Worm (Caenorhabditis elegans): ENCODE results near the gene W03B1.5.
A peak's percentile ranks its signal among the peaks of the same experiment; 100 is the strongest.

W03B1.5 gene

ce11 chrIV:4400350-4401326, 52.4 kb downstream of the W03B1.5 start, which contains the start of gene Y24D9A.6 (continued):
- TF ChIP-seq ceh-40 (GFP tag; IDR thresholded peaks at IDR 0.05) = no peak
- TF ChIP-seq ceh-100 (GFP tag; IDR thresholded peaks at IDR 0.05) = no peak
- no peak for TF ChIP-seq attf-6 (GFP tag; IDR thresholded peaks at IDR 0.05)
- TF ChIP-seq B0261.1 (tag; optimal IDR thresholded peaks at IDR 0.05) = no peak
- no peak for TF ChIP-seq attf-5 (GFP tag; optimal IDR thresholded peaks at IDR 0.05)
- TF ChIP-seq Y53G8AR.9 (GFP tag; conservative IDR thresholded peaks at IDR 0.05) = 0 out of 2 replicates have a peak, but pooled peaks have one; percentile 31
- peak; percentile 84 for TF ChIP-seq somi-1 (GFP tag; optimal IDR thresholded peaks at IDR 0.05)
- peak in 1 of 3 experiments; percentile 19 for TF ChIP-seq lin-35 (GFP tag; optimal IDR thresholded peaks at IDR 0.05)
- peak; percentile 33; the same call in 1 of the 2 replicates for TF ChIP-seq egrh-3 (GFP tag; IDR thresholded peaks at IDR 0.05)
- no peak for TF ChIP-seq nhr-90 (tag; optimal IDR thresholded peaks at IDR 0.05)
- peak; percentile 63 for TF ChIP-seq hmg-1.2 (GFP tag; IDR thresholded peaks at IDR 0.05)
- no peak for TF ChIP-seq zim-3 (tag; optimal IDR thresholded peaks at IDR 0.05)
- TF ChIP-seq ztf-22 (GFP tag; optimal IDR thresholded peaks at IDR 0.05) = no peak
- no peak for TF ChIP-seq egl-18 (GFP tag; IDR thresholded peaks at IDR 0.05)
- TF ChIP-seq rpc-1 (optimal IDR thresholded peaks at IDR 0.05) = no peak
- no peak for TF ChIP-seq rpc-1 (tag; optimal IDR thresholded peaks at IDR 0.05)
- TF ChIP-seq aptf-2 (GFP tag; conservative IDR thresholded peaks at IDR 0.05) = no peak
- TF ChIP-seq nhr-27 (tag; optimal IDR thresholded peaks at IDR 0.05) = no peak
- no peak for TF ChIP-seq lsl-1 (GFP tag; optimal IDR thresholded peaks at IDR 0.05)
- no peak for TF ChIP-seq mxl-1 (tag; optimal IDR thresholded peaks at IDR 0.05)
- no peak for TF ChIP-seq F52B5.7 (tag; optimal IDR thresholded peaks at IDR 0.05)
- no peak for TF ChIP-seq sdz-38 (tag; optimal IDR thresholded peaks at IDR 0.05)
- TF ChIP-seq F23B12.7 (tag; optimal IDR thresholded peaks at IDR 0.05; ENCODE audit: insufficient read depth) = no peak
- no peak for TF ChIP-seq ztf-25 (GFP tag; IDR thresholded peaks at IDR 0.05)
- TF ChIP-seq pbrm-1 (GFP tag; IDR thresholded peaks at IDR 0.05) = 0 out of 2 replicates have a peak, but pooled peaks have one; percentile 30
- peak; percentile 91 for TF ChIP-seq ztf-26 (tag; optimal IDR thresholded peaks at IDR 0.05)
- no peak for TF ChIP-seq ama-1 (optimal IDR thresholded peaks at IDR 0.05)
- no peak for TF ChIP-seq ama-1 (GFP tag; optimal IDR thresholded peaks at IDR 0.05)
- no peak for TF ChIP-seq let-607 (tag; optimal IDR thresholded peaks at IDR 0.05)
- no peak for TF ChIP-seq snpc-1.3 (tag; optimal IDR thresholded peaks at IDR 0.05; ENCODE audit: insufficient read depth)
- peak; percentile 60 for TF ChIP-seq chd-7 (tag; optimal IDR thresholded peaks at IDR 0.05)
- TF ChIP-seq tbx-9 (tag; optimal IDR thresholded peaks at IDR 0.05; ENCODE audit: borderline replicate concordance) = no peak
- TF ChIP-seq ccch-3 (GFP tag; optimal IDR thresholded peaks at IDR 0.05) = no peak
- no peak for TF ChIP-seq lsy-27 (tag; optimal IDR thresholded peaks at IDR 0.05; ENCODE audit: borderline replicate concordance, insufficient read depth)
- TF ChIP-seq hlh-26 (GFP tag; conservative IDR thresholded peaks at IDR 0.05) = no peak
- TF ChIP-seq hrde-1 (tag; optimal IDR thresholded peaks at IDR 0.05; ENCODE audit: borderline replicate concordance) = no peak
- no peak for TF ChIP-seq madf-8 (GFP tag; conservative IDR thresholded peaks at IDR 0.05)
- TF ChIP-seq nhr-120 (GFP tag; IDR thresholded peaks at IDR 0.05) = no peak
- no peak for TF ChIP-seq Y79H2A.3 (GFP tag; conservative IDR thresholded peaks at IDR 0.05)
- no peak for TF ChIP-seq ceh-79 (tag; optimal IDR thresholded peaks at IDR 0.05)
- peak; percentile 60 for TF ChIP-seq mcd-1 (GFP tag; IDR thresholded peaks at IDR 0.05)
- TF ChIP-seq B0035.1 (tag; optimal IDR thresholded peaks at IDR 0.05) = no peak
- TF ChIP-seq nfyb-1 (GFP tag; IDR thresholded peaks at IDR 0.05) = no peak
- TF ChIP-seq Y95B8A.8 (GFP tag; IDR thresholded peaks at IDR 0.05) = no peak
- no peak for TF ChIP-seq xnd-1 (tag; optimal IDR thresholded peaks at IDR 0.05)
- TF ChIP-seq F49E8.2 (tag; optimal IDR thresholded peaks at IDR 0.05; ENCODE audit: insufficient read depth) = no peak
